Worm (Caenorhabditis elegans): ENCODE results near the gene epic-1.

DNA sequence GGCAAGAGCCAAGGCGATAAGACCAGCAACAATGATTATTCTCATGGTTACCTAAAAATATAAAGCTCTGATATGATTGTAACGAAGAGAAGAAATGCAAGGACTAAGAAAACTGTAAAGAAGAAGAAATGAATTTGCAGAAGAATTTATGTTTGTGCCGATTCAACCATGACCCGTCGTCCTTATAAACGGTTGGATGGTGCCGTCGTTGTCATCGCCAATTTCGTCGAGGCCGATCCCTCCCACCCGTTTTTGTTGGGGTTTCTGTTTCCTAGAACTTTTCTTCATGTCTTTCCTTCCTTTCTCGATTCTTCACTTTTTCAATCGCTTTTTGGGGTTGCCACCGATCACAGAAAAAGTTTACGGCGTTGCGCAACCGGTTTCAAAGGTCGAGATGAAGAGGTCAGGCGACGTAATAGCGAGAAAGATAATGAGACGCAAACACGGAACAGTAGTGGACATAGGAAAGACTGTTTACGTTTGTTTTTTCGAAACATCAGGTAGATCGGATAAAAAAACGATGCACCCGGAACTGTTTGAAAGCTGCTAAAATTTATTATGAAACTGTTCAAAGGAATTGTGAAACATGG, at the start of gene epic-1:
- TF ChIP-seq ZK185.1 (tag; optimal IDR thresholded peaks at IDR 0.05; ENCODE audit: poor library complexity, severe bottlenecking): no peak
- TF ChIP-seq C17E4.6 (GFP tag; IDR thresholded peaks at IDR 0.05): no peak
